Fruit fly (Drosophila melanogaster): Measurements from ENCODE around the gene Remo.

dm6 chrX:13312200-13312599 is 24.3 kb downstream of the Remo start:
- TF ChIP-seq CG1620 (GFP tag; optimal IDR thresholded peaks at IDR 0.05): no peak
- no peak for TF ChIP-seq Mnt (GFP tag; optimal IDR thresholded peaks at IDR 0.05)
- no peak for TF ChIP-seq CG5204 (GFP tag; optimal IDR thresholded peaks at IDR 0.05)
- no peak for TF ChIP-seq ovo (GFP tag; optimal IDR thresholded peaks at IDR 0.05)
- TF ChIP-seq CG7045 (GFP tag; optimal IDR thresholded peaks at IDR 0.05): peak; percentile 32
- no peak for TF ChIP-seq toe (GFP tag; optimal IDR thresholded peaks at IDR 0.05)
- TF ChIP-seq pad (GFP tag; optimal IDR thresholded peaks at IDR 0.05): peak; percentile 9
- TF ChIP-seq Clk (GFP tag; optimal IDR thresholded peaks at IDR 0.05): no peak
- no peak for TF ChIP-seq kay (GFP tag; ENCODE audit: borderline replicate concordance)
- TF ChIP-seq CG12768 (GFP tag; optimal IDR thresholded peaks at IDR 0.05): peak; percentile 6
- peak; percentile 39 for TF ChIP-seq CG14711 (tag; optimal IDR thresholded peaks at IDR 0.05)
- TF ChIP-seq cnc (optimal IDR thresholded peaks at IDR 0.05): no peak
- peak; percentile 56 for TF ChIP-seq CG7101 (tag; optimal IDR thresholded peaks at IDR 0.05)
- TF ChIP-seq CG33017 (tag; optimal IDR thresholded peaks at IDR 0.05): peak; percentile 4

Data from whole organism, adult.